Worm (Caenorhabditis elegans): ENCODE data around the gene Y71H10B.1.

Gene Y71H10B.1

DNA sequence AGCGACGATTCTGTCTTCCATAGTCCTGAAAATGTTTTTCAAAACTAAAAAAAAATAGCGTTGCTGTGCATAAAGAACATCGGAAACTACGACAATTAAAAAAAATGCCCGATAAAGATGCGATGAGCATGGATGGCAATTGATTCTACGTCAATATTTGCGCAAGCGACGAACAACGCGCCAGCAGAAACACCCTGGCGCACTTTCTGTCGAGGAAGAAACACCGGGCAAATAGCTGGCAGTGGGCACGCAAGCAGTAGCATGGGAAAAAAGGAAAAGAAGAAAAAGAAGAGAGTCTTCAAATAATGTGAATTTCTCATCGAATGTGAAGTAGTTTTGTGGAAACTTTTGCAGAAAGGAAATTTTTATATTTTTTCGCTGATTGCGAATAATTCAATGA is 30.5 kb downstream of the Y71H10B.1 start, which contains the start of gene C14A11.9 (continued):
- TF ChIP-seq ama-1 (optimal IDR thresholded peaks at IDR 0.05): no peak
- 0 out of 2 replicates have a peak, but pooled peaks have one; percentile 39 for TF ChIP-seq ceh-45 (GFP tag; IDR thresholded peaks at IDR 0.05)
- TF ChIP-seq hlh-13 (GFP tag; optimal IDR thresholded peaks at IDR 0.05): peak; percentile 39
- peak; percentile 53 for TF ChIP-seq unc-42 (tag; optimal IDR thresholded peaks at IDR 0.05)
- TF ChIP-seq pha-4 (tag; optimal IDR thresholded peaks at IDR 0.05): no peak
- TF ChIP-seq unc-55 (GFP tag; optimal IDR thresholded peaks at IDR 0.05): peak; percentile 12
- no peak for TF ChIP-seq fkh-10 (GFP tag; optimal IDR thresholded peaks at IDR 0.05)
- no peak for TF ChIP-seq odd-2 (tag; optimal IDR thresholded peaks at IDR 0.05)
- TF ChIP-seq sdc-2 (tag; optimal IDR thresholded peaks at IDR 0.05): peak; percentile 86
- TF ChIP-seq ztf-16 (tag; optimal IDR thresholded peaks at IDR 0.05): peak; percentile 24
- peak; percentile 32 for TF ChIP-seq pqm-1 (tag; optimal IDR thresholded peaks at IDR 0.05)
- no peak for TF ChIP-seq pax-1 (tag; optimal IDR thresholded peaks at IDR 0.05)
- no peak for TF ChIP-seq dmd-4 (tag; optimal IDR thresholded peaks at IDR 0.05; ENCODE audit: borderline replicate concordance)
- peak; percentile 31 for TF ChIP-seq hlh-30 (tag; optimal IDR thresholded peaks at IDR 0.05; ENCODE audit: insufficient read depth)
- TF ChIP-seq gmeb-2 (tag; optimal IDR thresholded peaks at IDR 0.05): peak; percentile 39
- peak; percentile 10 for TF ChIP-seq npax-4 (tag; optimal IDR thresholded peaks at IDR 0.05)
- peak; percentile 58 for TF ChIP-seq nhr-232 (tag; optimal IDR thresholded peaks at IDR 0.05)
- TF ChIP-seq hlh-15 (tag; optimal IDR thresholded peaks at IDR 0.05): peak; percentile 55
- peak; percentile 76 for TF ChIP-seq hlh-6 (tag; optimal IDR thresholded peaks at IDR 0.05)
- peak; percentile 63 for TF ChIP-seq unc-86 (tag; optimal IDR thresholded peaks at IDR 0.05)

DNA sequence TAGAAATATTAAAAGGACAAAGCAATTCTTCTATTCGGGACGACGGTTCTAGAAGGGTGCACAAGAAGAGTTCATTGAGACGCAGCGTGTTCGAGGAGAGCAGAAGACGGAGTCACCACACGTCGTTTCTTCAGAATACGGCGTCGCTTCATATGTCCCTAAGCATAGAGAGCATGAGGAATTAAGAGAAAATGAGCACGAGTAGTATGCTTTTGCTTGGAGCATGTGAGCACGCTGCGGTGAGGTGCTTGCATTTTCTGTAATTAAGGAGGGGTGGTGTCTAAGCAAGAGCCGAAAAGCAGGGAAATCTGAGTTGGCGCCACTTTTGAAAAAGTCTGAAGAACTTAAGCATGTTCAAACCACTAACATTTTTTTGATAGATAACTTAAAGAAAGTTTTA is 32.7 kb downstream of the Y71H10B.1 start, which contains the start of gene C14A11.5:
C14A11.5 (minus strand) TSS at position 139 of the 400 bp plus-strand sequence.
- TF ChIP-seq hlh-30 (tag; optimal IDR thresholded peaks at IDR 0.05; ENCODE audit: insufficient read depth) (peak; percentile 24), ceh-48 (tag; optimal IDR thresholded peaks at IDR 0.05) (no peak), ceh-31 (tag; optimal IDR thresholded peaks at IDR 0.05) (peak; percentile 57), tbx-2 (tag; optimal IDR thresholded peaks at IDR 0.05) (peak; percentile 3), unc-42 (tag; optimal IDR thresholded peaks at IDR 0.05) (peak; percentile 8), ceh-14 (tag; optimal IDR thresholded peaks at IDR 0.05) (peak; percentile 35)

ce11 chrX:2802562-2803165 is 37.4 kb downstream of the Y71H10B.1 start, which contains the start of gene C14A11.2:
C14A11.2 (plus strand) TSS chrX:2803112.
- no peak for TF ChIP-seq dmd-4 (tag; optimal IDR thresholded peaks at IDR 0.05; ENCODE audit: borderline replicate concordance)
- TF ChIP-seq dve-1 (tag; optimal IDR thresholded peaks at IDR 0.05): no peak
- TF ChIP-seq ceh-2 (tag; optimal IDR thresholded peaks at IDR 0.05): no peak
- TF ChIP-seq madf-2 (tag; optimal IDR thresholded peaks at IDR 0.05): no peak
- TF ChIP-seq che-1 (tag; optimal IDR thresholded peaks at IDR 0.05): no peak
- TF ChIP-seq hlh-30 (tag; optimal IDR thresholded peaks at IDR 0.05; ENCODE audit: insufficient read depth): peak; percentile 54
- no peak for TF ChIP-seq fkh-10 (GFP tag; optimal IDR thresholded peaks at IDR 0.05)
- no peak for TF ChIP-seq syd-9 (tag; optimal IDR thresholded peaks at IDR 0.05)
- TF ChIP-seq ceh-24 (tag; optimal IDR thresholded peaks at IDR 0.05): no peak
- no peak for TF ChIP-seq ceh-48 (tag; optimal IDR thresholded peaks at IDR 0.05)
- TF ChIP-seq hlh-15 (tag; optimal IDR thresholded peaks at IDR 0.05): no peak
- TF ChIP-seq unc-42 (tag; optimal IDR thresholded peaks at IDR 0.05): peak; percentile 8
- no peak for TF ChIP-seq unc-86 (tag; optimal IDR thresholded peaks at IDR 0.05)
- TF ChIP-seq nfya-1 (tag; optimal IDR thresholded peaks at IDR 0.05): peak; percentile 32
- TF ChIP-seq ceh-18 (tag; optimal IDR thresholded peaks at IDR 0.05): peak; percentile 17
- no peak for TF ChIP-seq zip-5 (tag; optimal IDR thresholded peaks at IDR 0.05)
- no peak for TF ChIP-seq pha-4 (tag; optimal IDR thresholded peaks at IDR 0.05)
- TF ChIP-seq ref-2 (tag; optimal IDR thresholded peaks at IDR 0.05): peak; percentile 48
- TF ChIP-seq lin-11 (tag; optimal IDR thresholded peaks at IDR 0.05): no peak
- TF ChIP-seq tbx-2 (tag; optimal IDR thresholded peaks at IDR 0.05): peak; percentile 43
- TF ChIP-seq ceh-22 (tag; optimal IDR thresholded peaks at IDR 0.05): no peak
- no peak for TF ChIP-seq K09A11.1 (tag; optimal IDR thresholded peaks at IDR 0.05; ENCODE audit: insufficient read depth)
- no peak for TF ChIP-seq Y22D7AL.16 (tag; optimal IDR thresholded peaks at IDR 0.05)
- no peak for TF ChIP-seq elt-4 (tag; optimal IDR thresholded peaks at IDR 0.05)
- peak; percentile 83 for TF ChIP-seq ceh-34 (tag; optimal IDR thresholded peaks at IDR 0.05)
- no peak for TF ChIP-seq T23F11.4 (GFP tag; optimal IDR thresholded peaks at IDR 0.05)
- TF ChIP-seq nhr-11 (tag; optimal IDR thresholded peaks at IDR 0.05): no peak
- no peak for TF ChIP-seq unc-3 (GFP tag; conservative IDR thresholded peaks at IDR 0.05)
- TF ChIP-seq unc-3 (tag; optimal IDR thresholded peaks at IDR 0.05): no peak
- no peak for TF ChIP-seq ceh-30 (tag; optimal IDR thresholded peaks at IDR 0.05)
- TF ChIP-seq odd-2 (tag; optimal IDR thresholded peaks at IDR 0.05): no peak
- peak; percentile 23 for TF ChIP-seq eyg-1 (tag; optimal IDR thresholded peaks at IDR 0.05)
- TF ChIP-seq lim-6 (tag; optimal IDR thresholded peaks at IDR 0.05): no peak
- no peak for TF ChIP-seq ets-4 (tag; optimal IDR thresholded peaks at IDR 0.05)
- peak; percentile 44 for TF ChIP-seq ceh-31 (tag; optimal IDR thresholded peaks at IDR 0.05)
